Worm (Caenorhabditis elegans): ENCODE results near the gene F46B3.14.

DNA sequence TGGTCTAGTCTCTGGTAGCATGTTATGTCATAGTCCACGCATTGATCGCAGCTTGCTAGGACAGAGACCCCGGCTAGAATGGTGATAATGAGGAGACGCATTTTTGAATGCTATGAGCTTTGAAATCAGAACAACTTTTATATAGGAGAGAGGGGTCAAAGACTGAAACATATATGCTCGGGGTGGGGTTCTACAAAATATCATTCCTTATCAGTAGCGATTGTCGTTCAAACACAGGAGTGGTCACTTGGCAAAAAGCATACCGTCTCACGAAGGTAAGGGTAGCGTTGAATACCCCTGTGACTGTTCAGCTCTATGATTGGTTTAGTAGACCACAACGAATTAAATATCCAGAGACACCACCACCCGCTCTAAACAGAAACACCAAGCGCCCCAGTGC lies 34.1 kb downstream of the F46B3.14 start, which contains the start of gene F46B3.1:
- TF ChIP-seq T22C8.4 (GFP tag; IDR thresholded peaks at IDR 0.05) (no peak), ztf-23 (GFP tag; IDR thresholded peaks at IDR 0.05) (no peak), flt-1 (GFP tag; IDR thresholded peaks at IDR 0.05) (no peak)

Measured in whole organism, midembryonic.